Worm (Caenorhabditis elegans): ENCODE results near the gene ser-1.

DNA sequence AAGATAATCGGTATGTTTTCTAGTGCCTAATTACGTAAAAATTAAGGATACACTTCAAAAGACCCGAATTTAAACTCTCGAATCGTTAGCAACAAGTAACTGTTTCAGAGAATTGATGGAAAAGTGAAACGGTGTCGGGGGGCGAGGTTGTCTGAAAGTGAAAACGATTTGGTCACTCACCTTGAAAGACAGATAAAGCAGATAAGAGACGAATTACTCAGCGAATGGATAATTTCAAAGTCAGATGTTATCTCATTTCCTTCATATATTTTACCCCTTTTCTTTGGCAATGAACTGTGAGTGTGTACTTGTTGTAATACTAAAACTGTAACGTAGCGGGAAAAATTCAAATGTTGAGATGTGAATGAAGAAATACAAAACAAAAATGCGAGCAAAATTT lies 23.8 kb upstream of the ser-1 start:
- TF ChIP-seq hmbx-1 (tag; optimal IDR thresholded peaks at IDR 0.05): no peak
- TF ChIP-seq ama-1 (optimal IDR thresholded peaks at IDR 0.05): no peak
- TF ChIP-seq aly-1 (tag; optimal IDR thresholded peaks at IDR 0.05): no peak
- TF ChIP-seq scrt-1 (GFP tag; IDR thresholded peaks at IDR 0.05): no peak
- TF ChIP-seq tra-4 (tag; optimal IDR thresholded peaks at IDR 0.05): no peak
- no peak for TF ChIP-seq ets-7 (tag; optimal IDR thresholded peaks at IDR 0.05)
- TF ChIP-seq tbx-11 (GFP tag; IDR thresholded peaks at IDR 0.05): no peak
- TF ChIP-seq pes-1 (GFP tag; IDR thresholded peaks at IDR 0.05): no peak
- TF ChIP-seq sea-1 (GFP tag; conservative IDR thresholded peaks at IDR 0.05): no peak
- no peak for TF ChIP-seq F13C5.2 (tag; optimal IDR thresholded peaks at IDR 0.05)
- TF ChIP-seq tbx-37 (GFP tag; conservative IDR thresholded peaks at IDR 0.05): no peak
- TF ChIP-seq ceh-13 (GFP tag; optimal IDR thresholded peaks at IDR 0.05): no peak
- no peak for TF ChIP-seq ceh-36 (tag; optimal IDR thresholded peaks at IDR 0.05)
- no peak for TF ChIP-seq hnd-1 (tag; optimal IDR thresholded peaks at IDR 0.05)
